Worm (Caenorhabditis elegans): ENCODE measurements around the gene F31D5.7.

Gene F31D5.7

ce11 chrII:4183979-4184378 is 27.2 kb upstream of the F31D5.7 start (continued):
- TF ChIP-seq snpc-4 (GFP tag; optimal IDR thresholded peaks at IDR 0.05) (no peak), snpc-4 (tag; optimal IDR thresholded peaks at IDR 0.05) (no peak), ztf-28 (GFP tag; IDR thresholded peaks at IDR 0.05) (no peak), egrh-3 (GFP tag; IDR thresholded peaks at IDR 0.05) (no peak)

- TF ChIP-seq attf-6 (GFP tag; IDR thresholded peaks at IDR 0.05) (no peak), mcd-1 (GFP tag; IDR thresholded peaks at IDR 0.05) (no peak), lsl-1 (GFP tag; optimal IDR thresholded peaks at IDR 0.05) (no peak), ceh-40 (GFP tag; IDR thresholded peaks at IDR 0.05) (no peak), F49E8.2 (tag; optimal IDR thresholded peaks at IDR 0.05; ENCODE audit: insufficient read depth) (no peak), chd-7 (tag; optimal IDR thresholded peaks at IDR 0.05) (no peak), lin-26 (GFP tag; IDR thresholded peaks at IDR 0.05) (no peak), Y67H2A.10 (GFP tag; conservative IDR thresholded peaks at IDR 0.05) (no peak), B0336.3 (GFP tag; IDR thresholded peaks at IDR 0.05) (no peak), cebp-2 (GFP tag; IDR thresholded peaks at IDR 0.05) (no peak), hmg-1.2 (GFP tag; IDR thresholded peaks at IDR 0.05) (no peak), ZK185.1 (tag; optimal IDR thresholded peaks at IDR 0.05; ENCODE audit: poor library complexity, severe bottlenecking) (no peak), madf-8 (GFP tag; conservative IDR thresholded peaks at IDR 0.05) (no peak), B0261.1 (tag; optimal IDR thresholded peaks at IDR 0.05) (no peak), Y56A3A.18 (GFP tag; IDR thresholded peaks at IDR 0.05) (no peak)
These were observed 24.8 kb upstream of the F31D5.7 start, which contains the start of gene cpna-1 for ce11 chrII:4186364-4186763. Gene cpna-1 (plus strand): TSS chrII:4186664.

- TF ChIP-seq dox-1 (GFP tag; IDR thresholded peaks at IDR 0.05) (peak; percentile 63), nfyb-1 (GFP tag; IDR thresholded peaks at IDR 0.05) (peak; percentile 34; the same call in 1 of the 2 replicates), nhr-80 (tag; optimal IDR thresholded peaks at IDR 0.05) (peak; percentile 94), B0336.3 (GFP tag; IDR thresholded peaks at IDR 0.05) (0 out of 2 replicates have a peak, but pooled peaks have one; percentile 34), aptf-3 (GFP tag; IDR thresholded peaks at IDR 0.05) (no peak)
These were observed 17.1 kb upstream of the F31D5.7 start, which contains the start of gene mth-2 for ce11 chrII:4194127-4194526. Gene mth-2 (minus strand): TSS chrII:4194314.

DNA sequence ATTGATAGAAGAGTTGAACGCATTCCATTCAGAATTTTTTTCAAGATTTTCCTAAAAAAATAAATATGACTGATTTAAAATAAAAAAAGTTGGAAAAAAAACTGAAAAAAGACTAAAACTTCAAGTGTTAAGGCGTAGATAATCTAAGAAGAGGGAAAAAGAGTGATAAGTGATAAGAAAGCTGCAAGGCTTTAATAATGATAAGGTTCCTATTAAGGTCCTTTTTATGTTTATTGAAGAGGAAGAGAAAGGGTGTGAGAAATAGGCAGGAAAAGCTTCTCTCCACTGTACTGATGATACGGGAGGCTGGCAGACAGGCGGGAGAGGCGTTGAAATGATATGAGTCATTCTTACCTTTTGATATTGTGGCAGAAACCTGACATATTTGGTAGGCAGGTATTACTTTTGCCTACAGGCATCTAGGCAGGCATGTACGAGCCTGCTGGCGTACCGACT is 7.5 kb upstream of the F31D5.7 start, which contains the start of gene mth-1:
TSS of gene mth-1 (minus strand) at position 51 of the 456 bp plus-strand sequence.
- TF ChIP-seq nfya-2 (GFP tag; IDR thresholded peaks at IDR 0.05) = no peak
- no peak for TF ChIP-seq ztf-22 (GFP tag; optimal IDR thresholded peaks at IDR 0.05)
- TF ChIP-seq nhr-80 (tag; optimal IDR thresholded peaks at IDR 0.05) = peak; percentile 46

DNA sequence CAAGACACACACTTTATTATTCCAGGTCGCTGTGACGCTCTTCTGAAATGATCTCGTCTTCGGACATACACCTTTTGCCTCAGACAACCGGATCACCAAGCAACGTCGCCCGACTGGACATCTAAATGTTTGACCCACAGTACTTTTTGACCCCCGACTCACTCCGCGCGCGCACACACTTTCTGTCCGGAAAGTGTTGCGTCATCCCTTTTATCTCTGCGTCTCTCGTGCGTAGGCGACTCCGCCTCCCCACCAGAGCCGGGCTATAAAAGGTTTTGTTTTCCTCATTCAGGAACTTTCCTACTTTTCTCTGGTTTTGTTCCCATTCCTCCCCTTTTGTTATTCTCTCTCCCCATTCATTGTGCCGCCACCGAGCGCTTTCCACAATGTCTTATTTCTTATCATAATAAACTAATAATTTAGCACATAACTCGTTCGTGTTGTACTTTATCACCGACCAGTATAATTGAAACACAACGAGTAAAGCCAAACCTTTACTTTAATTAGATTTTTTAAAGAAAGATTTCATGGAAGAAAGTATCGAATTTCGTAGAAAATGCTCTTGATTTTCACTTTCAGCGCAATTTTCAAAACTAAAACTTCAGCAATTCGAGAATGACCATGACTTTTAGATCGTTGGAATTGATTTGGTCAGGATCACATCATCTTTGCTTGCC is 2.0 kb upstream of the F31D5.7 start, which contains the start of gene F31D5.6:
TSS of gene F31D5.6 (plus strand) at position 627 of the 677 bp plus-strand sequence.
- TF ChIP-seq madf-10 (tag; optimal IDR thresholded peaks at IDR 0.05) (no peak), hmg-20 (GFP tag; IDR thresholded peaks at IDR 0.05) (no peak), mes-4 (tag; optimal IDR thresholded peaks at IDR 0.05) (no peak), F55B11.4 (tag; optimal IDR thresholded peaks at IDR 0.05; ENCODE audit: borderline replicate concordance, insufficient read depth) (no peak), K11D2.4 (GFP tag; IDR thresholded peaks at IDR 0.05) (no peak), dox-1 (GFP tag; IDR thresholded peaks at IDR 0.05) (peak; percentile 21; the same call in 1 of the 2 replicates), aptf-3 (GFP tag; IDR thresholded peaks at IDR 0.05) (no peak), madf-8 (GFP tag; conservative IDR thresholded peaks at IDR 0.05) (peak; percentile 40; the same call in 1 of the 2 replicates), atf-7 (tag; optimal IDR thresholded peaks at IDR 0.05) (no peak), ceh-79 (tag; optimal IDR thresholded peaks at IDR 0.05) (no peak), madf-6 (GFP tag; IDR thresholded peaks at IDR 0.05) (peak; percentile 81), repo-1 (tag; optimal IDR thresholded peaks at IDR 0.05) (no peak), cebp-1 (GFP tag; IDR thresholded peaks at IDR 0.05) (no peak), cebp-1 (tag; optimal IDR thresholded peaks at IDR 0.05) (no peak), let-526 (GFP tag; IDR thresholded peaks at IDR 0.05) (0 out of 2 replicates have a peak, but pooled peaks have one; percentile 22), hmg-1.2 (GFP tag; IDR thresholded peaks at IDR 0.05) (0 out of 2 replicates have a peak, but pooled peaks have one; percentile 12), nfyb-1 (GFP tag; IDR thresholded peaks at IDR 0.05) (0 out of 2 replicates have a peak, but pooled peaks have one; percentile 13), akir-1 (GFP tag; optimal IDR thresholded peaks at IDR 0.05) (no peak), ceh-100 (GFP tag; IDR thresholded peaks at IDR 0.05) (no peak), F49E8.2 (tag; optimal IDR thresholded peaks at IDR 0.05; ENCODE audit: insufficient read depth) (no peak)
